Worm (Caenorhabditis elegans): ENCODE measurements around the gene F58F12.1.
A peak's percentile ranks its signal among the peaks of the same experiment; 100 is the strongest.

Gene F58F12.1

ce11 chrII:6360822-6361221 lies 22.6 kb upstream of the F58F12.1 start, which contains the start of gene K10B2.4 (continued):
- TF ChIP-seq unc-86 (tag; optimal IDR thresholded peaks at IDR 0.05) (peak; percentile 31), fkh-4 (tag; optimal IDR thresholded peaks at IDR 0.05; ENCODE audit: borderline replicate concordance) (no peak), nhr-76 (tag; optimal IDR thresholded peaks at IDR 0.05) (no peak), hlh-17 (GFP tag; optimal IDR thresholded peaks at IDR 0.05; ENCODE audit: borderline replicate concordance) (no peak), mep-1 (tag; optimal IDR thresholded peaks at IDR 0.05) (peak; percentile 65), fkh-8 (tag; optimal IDR thresholded peaks at IDR 0.05) (peak; percentile 6), efl-1 (optimal IDR thresholded peaks at IDR 0.05) (peak; percentile 77 to 79), efl-1 (GFP tag; optimal IDR thresholded peaks at IDR 0.05 in 1 of 2) (peak; percentile 64 to 97), aha-1 (tag; optimal IDR thresholded peaks at IDR 0.05) (no peak), C16A3.4 (tag; optimal IDR thresholded peaks at IDR 0.05) (peak; percentile 78), nhr-90 (tag; optimal IDR thresholded peaks at IDR 0.05; ENCODE audit: poor library complexity) (peak; percentile 54), ztf-11 (tag; optimal IDR thresholded peaks at IDR 0.05) (no peak), nhr-28 (tag; optimal IDR thresholded peaks at IDR 0.05) (no peak), nhr-47 (tag; optimal IDR thresholded peaks at IDR 0.05) (peak; percentile 74), skn-1 (tag; optimal IDR thresholded peaks at IDR 0.05) (peak; percentile 35), Y116A8C.19 (tag; optimal IDR thresholded peaks at IDR 0.05; ENCODE audit: borderline replicate concordance) (no peak), sup-37 (GFP tag; optimal IDR thresholded peaks at IDR 0.05) (no peak), hlh-4 (tag; optimal IDR thresholded peaks at IDR 0.05) (no peak), mab-9 (GFP tag; IDR thresholded peaks at IDR 0.05) (no peak), pqm-1 (tag; optimal IDR thresholded peaks at IDR 0.05) (no peak), lin-14 (GFP tag; optimal IDR thresholded peaks at IDR 0.05) (peak; percentile 82), lir-3 (tag; optimal IDR thresholded peaks at IDR 0.05; ENCODE audit: poor library complexity) (peak; percentile 3), C04F5.9 (tag; optimal IDR thresholded peaks at IDR 0.05) (peak; percentile 5), blmp-1 (tag; optimal IDR thresholded peaks at IDR 0.05) (peak; percentile 94), sptf-1 (tag; optimal IDR thresholded peaks at IDR 0.05) (no peak), lsy-2 (tag; optimal IDR thresholded peaks at IDR 0.05) (peak; percentile 72 to 85), nhr-11 (tag; optimal IDR thresholded peaks at IDR 0.05) (no peak), ceh-82 (tag; optimal IDR thresholded peaks at IDR 0.05) (peak; percentile 35 to 50 (median 40)), sox-4 (tag; optimal IDR thresholded peaks at IDR 0.05) (no peak), ets-5 (GFP tag; IDR thresholded peaks at IDR 0.05) (no peak), nhr-77 (tag; optimal IDR thresholded peaks at IDR 0.05) (peak; percentile 49), unc-98 (GFP tag; IDR thresholded peaks at IDR 0.05) (no peak), nhr-19 (GFP tag; conservative IDR thresholded peaks at IDR 0.05) (peak; percentile 54), vab-15 (tag; optimal IDR thresholded peaks at IDR 0.05) (no peak), pag-3 (tag; optimal IDR thresholded peaks at IDR 0.05; ENCODE audit: borderline replicate concordance, insufficient read depth) (no peak), alr-1 (tag; optimal IDR thresholded peaks at IDR 0.05; ENCODE audit: borderline replicate concordance) (no peak), fkh-10 (GFP tag; optimal IDR thresholded peaks at IDR 0.05) (no peak), mdl-1 (tag; optimal IDR thresholded peaks at IDR 0.05) (no peak), grh-1 (GFP tag; IDR thresholded peaks at IDR 0.05) (0 out of 2 replicates have a peak, but pooled peaks have one; percentile 34), ceh-88 (GFP tag; IDR thresholded peaks at IDR 0.05) (no peak), ztf-4 (tag; optimal IDR thresholded peaks at IDR 0.05) (peak; percentile 8), ceh-90 (tag; optimal IDR thresholded peaks at IDR 0.05) (no peak), nhr-12 (tag; optimal IDR thresholded peaks at IDR 0.05) (no peak)

- no peak for TF ChIP-seq mef-2 (tag; optimal IDR thresholded peaks at IDR 0.05)
- TF ChIP-seq hlh-4 (tag; optimal IDR thresholded peaks at IDR 0.05): no peak
- no peak for TF ChIP-seq Y116A8C.19 (tag; optimal IDR thresholded peaks at IDR 0.05; ENCODE audit: borderline replicate concordance)
- TF ChIP-seq zag-1 (tag; optimal IDR thresholded peaks at IDR 0.05): no peak
- no peak for TF ChIP-seq aha-1 (tag; optimal IDR thresholded peaks at IDR 0.05)
These were observed 18.1 kb upstream of the F58F12.1 start, which contains the start of the genes ani-2 and clec-88 for ce11 chrII:6365237-6365815. TSS of gene ani-2 (minus strand) at chrII:6365367. TSS of gene clec-88 (plus strand) at chrII:6365722.

Data from whole organism, L1 larva.